Fruit fly (Drosophila melanogaster): ENCODE data around the gene CG32445.

DNA sequence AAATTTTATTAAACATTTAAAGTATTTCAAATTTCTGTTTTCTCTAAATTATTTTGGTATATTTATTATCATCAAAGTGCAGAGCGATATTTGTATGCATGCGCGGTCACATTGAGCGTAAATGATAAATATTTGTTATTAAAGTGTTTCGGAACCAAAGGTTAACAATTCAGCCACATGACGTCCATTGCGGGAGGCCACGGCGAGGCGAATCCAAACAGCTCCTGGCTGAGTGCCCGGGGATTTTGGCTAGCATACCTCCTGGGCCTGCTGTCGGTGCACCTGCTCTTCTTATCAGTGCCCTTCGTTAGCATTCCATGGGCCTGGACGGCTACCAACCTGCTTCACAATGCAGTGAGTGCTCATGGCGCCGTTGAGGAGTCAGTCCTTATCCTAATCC lies 4.0 kb upstream of the CG32445 start, which contains the start of gene ORMDL:
- TF ChIP-seq insv (optimal IDR thresholded peaks at IDR 0.05): no peak
- no peak for TF ChIP-seq psq (optimal IDR thresholded peaks at IDR 0.05)
